Worm (Caenorhabditis elegans) whole organism, early embryonic: ENCODE measurements around the gene lgc-45.

Experiments
- B0310.2 ChIP-seq: sonication (generic microtip); optimal IDR thresholded peaks from 2 replicates; lab custom pipeline; 2016; ENCODE audit warnings: mild to moderate bottlenecking, missing genetic modification characterization, missing compliant biosample characterization
- F13C5.2 ChIP-seq: sonication (generic microtip); optimal IDR thresholded peaks from 2 replicates; lab custom pipeline; 2017; ENCODE audit warnings: mild to moderate bottlenecking, missing genetic modification characterization, inconsistent platforms, missing compliant biosample characterization
- aly-1 ChIP-seq: sonication (generic microtip); optimal IDR thresholded peaks from 2 replicates; lab custom pipeline; 2016; ENCODE audit warnings: missing genetic modification characterization, missing compliant biosample characterization
- ama-1 ChIP-seq: fragments of 150-350 bp; optimal IDR thresholded peaks from 2 replicates; lab custom pipeline; 2014
- ceh-13 ChIP-seq: fragments of 200-800 bp; sonication (Bioruptor generic); optimal IDR thresholded peaks from 2 replicates; lab custom pipeline; 2018; ENCODE audit warnings: mild to moderate bottlenecking, missing genetic modification characterization, missing compliant biosample characterization
- ceh-36 ChIP-seq: sonication (generic microtip); optimal IDR thresholded peaks from 2 replicates; lab custom pipeline; 2016; ENCODE audit warnings: missing genetic modification characterization, inconsistent platforms, missing compliant biosample characterization
- ets-7 ChIP-seq: sonication (generic microtip); optimal IDR thresholded peaks from 2 replicates; lab custom pipeline; 2016; ENCODE audit warnings: missing genotype, missing genetic modification characterization, missing compliant biosample characterization
- flt-1 ChIP-seq: fragments of 200-800 bp; sonication (Bioruptor generic); IDR thresholded peaks from 2 replicates; pipeline ENCODE4 v1.3.6; 2022; ENCODE audit warnings: missing genetic modification characterization, missing compliant biosample characterization
- hmbx-1 ChIP-seq: sonication (generic microtip); optimal IDR thresholded peaks from 2 replicates; lab custom pipeline; 2016; ENCODE audit warnings: mild to moderate bottlenecking, missing genetic modification characterization, missing compliant biosample characterization
- hmg-4 ChIP-seq: fragments of 200-800 bp; sonication (Bioruptor generic); optimal IDR thresholded peaks from 2 replicates; lab custom pipeline; 2018; ENCODE audit warnings: mild to moderate bottlenecking, missing genetic modification characterization, missing compliant biosample characterization
- hnd-1 ChIP-seq: sonication (generic microtip); optimal IDR thresholded peaks from 2 replicates; lab custom pipeline; 2016; ENCODE audit warnings: missing genetic modification characterization, missing compliant biosample characterization
- pes-1 ChIP-seq: fragments of 200-800 bp; sonication (Bioruptor generic); IDR thresholded peaks from 2 replicates; pipeline ENCODE4 v1.3.6; 2022; ENCODE audit warnings: missing genetic modification reagents, missing genetic modification characterization, missing compliant biosample characterization
- scrt-1 ChIP-seq: fragments of 200-800 bp; sonication (Bioruptor generic); IDR thresholded peaks from 2 replicates; pipeline ENCODE4 v1.3.6; 2022; ENCODE audit warnings: missing genetic modification characterization, missing compliant biosample characterization
- sea-1 ChIP-seq: fragments of 200-800 bp; sonication (Bioruptor generic); conservative IDR thresholded peaks from 2 replicates; pipeline ENCODE4 v1.3.6; 2022; ENCODE audit warnings: missing genetic modification characterization, missing compliant biosample characterization
- tbx-11 ChIP-seq: fragments of 200-800 bp; sonication (Bioruptor generic); IDR thresholded peaks from 2 replicates; pipeline ENCODE4 v1.3.6; 2022; ENCODE audit warnings: missing genetic modification characterization, missing compliant biosample characterization
- tbx-37 ChIP-seq: fragments of 200-800 bp; sonication (Bioruptor generic); conservative IDR thresholded peaks from 2 replicates; pipeline ENCODE4 v1.3.6; 2022; ENCODE audit warnings: missing genetic modification reagents, missing genetic modification characterization, missing compliant biosample characterization
- tra-4 ChIP-seq: sonication (generic microtip); optimal IDR thresholded peaks from 2 replicates; lab custom pipeline; 2017; ENCODE audit warnings: missing genetic modification characterization, missing compliant biosample characterization

The lgc-45 gene

ce11 chrII:3581752-3582151 is 24.5 kb downstream of the lgc-45 start, which contains the start of gene srh-59:
Gene srh-59 (plus strand): TSS chrII:3582052.
- TF ChIP-seq ama-1 (lab: Kevin White, UChicago) (no peak), aly-1 (tag; lab: Kevin White, UChicago) (no peak), sea-1 (no peak), ceh-13 (GFP tag; lab: Kevin White, UChicago) (no peak), ets-7 (tag; lab: Kevin White, UChicago) (no peak)

DNA sequence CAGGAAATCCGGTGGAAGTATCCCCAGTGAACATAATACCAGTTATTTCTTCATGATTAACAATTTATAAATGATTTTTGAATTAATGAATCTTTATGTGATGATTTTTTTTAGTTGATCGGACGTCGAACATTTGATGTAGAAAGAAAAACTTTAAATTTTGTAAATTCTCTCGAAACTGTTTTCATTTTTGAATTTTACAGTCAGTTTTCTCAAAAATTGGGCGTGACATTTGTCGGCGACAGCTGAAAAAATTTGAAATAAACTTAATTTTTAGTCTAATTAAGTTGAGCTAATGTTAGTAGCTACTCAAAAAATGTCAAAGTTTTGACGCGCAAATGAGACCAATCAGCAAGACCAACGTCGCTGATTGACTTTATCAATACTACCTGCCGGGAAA is 26.1 kb downstream of the lgc-45 start, which contains the start of gene srh-60:
Gene srh-60 (plus strand): TSS at position 301 of the 400 bp plus-strand sequence.
- no peak for TF ChIP-seq hmbx-1
- no peak for TF ChIP-seq hmg-4
- no peak for TF ChIP-seq tra-4 (tag; lab: Kevin White, UChicago)
- no peak for TF ChIP-seq tbx-37 (GFP tag; lab: Robert Waterston, UW)
- no peak for TF ChIP-seq B0310.2 (tag; lab: Kevin White, UChicago)
- no peak for TF ChIP-seq pes-1
- no peak for TF ChIP-seq ceh-13 (GFP tag; lab: Kevin White, UChicago)
- TF ChIP-seq flt-1 = no peak
- TF ChIP-seq ceh-36 (tag; lab: Kevin White, UChicago) = no peak
- TF ChIP-seq aly-1 (tag; lab: Kevin White, UChicago) = no peak
- TF ChIP-seq hnd-1 = no peak
- no peak for TF ChIP-seq F13C5.2 (tag; lab: Kevin White, UChicago)
- TF ChIP-seq scrt-1 (GFP tag; lab: Robert Waterston, UW) = no peak
- no peak for TF ChIP-seq tbx-11
- TF ChIP-seq sea-1 = no peak
- TF ChIP-seq ets-7 (tag; lab: Kevin White, UChicago) = no peak
- TF ChIP-seq ama-1 (lab: Kevin White, UChicago) = no peak

DNA sequence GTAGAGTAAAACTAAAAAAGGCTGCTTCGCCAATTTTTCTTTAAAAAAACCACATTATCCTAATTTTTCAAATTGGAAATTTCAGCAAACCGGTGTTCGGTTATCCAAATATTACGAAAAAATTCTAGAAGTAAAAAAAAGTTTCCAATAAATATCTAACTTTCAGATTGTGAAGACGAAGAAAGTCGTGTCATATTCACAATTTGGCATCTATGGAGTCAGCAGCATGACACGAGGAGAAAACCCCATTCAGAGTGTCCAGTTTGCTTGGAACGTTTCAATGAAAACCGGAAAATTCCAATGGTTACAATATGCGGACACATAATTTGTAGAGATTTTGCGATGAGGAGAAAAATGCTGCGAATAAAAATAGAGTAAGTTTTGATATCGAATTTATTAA is 38.1 kb downstream of the lgc-45 start, which contains the start of gene Y49F6A.12:
Gene Y49F6A.12 (plus strand): TSS at position 301 of the 400 bp plus-strand sequence.
- TF ChIP-seq flt-1 (no peak), hmg-4 (no peak), tbx-11 (no peak), pes-1 (no peak), tra-4 (tag; lab: Kevin White, UChicago) (no peak), tbx-37 (GFP tag; lab: Robert Waterston, UW) (no peak), hmbx-1 (no peak), aly-1 (tag; lab: Kevin White, UChicago) (no peak), ceh-36 (tag; lab: Kevin White, UChicago) (no peak)

ce11 chrII:3598721-3599120 is 41.4 kb downstream of the lgc-45 start, which contains the start of gene Y49F6A.11:
Gene Y49F6A.11 (minus strand): TSS chrII:3598821.
- TF ChIP-seq hmbx-1 = no peak
- TF ChIP-seq ama-1 (lab: Kevin White, UChicago) = no peak
- no peak for TF ChIP-seq aly-1 (tag; lab: Kevin White, UChicago)
- TF ChIP-seq F13C5.2 (tag; lab: Kevin White, UChicago) = no peak
- TF ChIP-seq ets-7 (tag; lab: Kevin White, UChicago) = no peak
- no peak for TF ChIP-seq scrt-1 (GFP tag; lab: Robert Waterston, UW)

DNA sequence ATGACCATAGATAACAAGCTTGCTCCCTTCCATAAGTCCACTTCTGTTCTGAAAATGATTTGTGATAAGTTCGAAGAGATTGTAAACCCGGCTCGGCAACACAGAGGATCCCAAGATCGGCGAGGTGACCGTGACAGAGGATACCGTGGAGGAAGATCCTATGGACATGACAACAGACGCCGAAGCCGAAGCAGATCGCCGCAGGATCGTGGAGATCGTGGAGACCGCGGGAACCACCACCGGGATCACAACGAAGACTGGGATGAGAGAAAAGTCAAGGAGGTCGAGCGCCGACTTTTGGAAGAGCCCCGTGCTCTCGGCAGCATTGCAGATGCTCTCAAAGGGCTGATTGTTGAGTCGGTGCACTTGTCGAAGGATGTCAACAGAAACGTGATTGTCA is 47.3 kb downstream of the lgc-45 start:
- TF ChIP-seq tbx-11 = no peak
- no peak for TF ChIP-seq ama-1 (lab: Kevin White, UChicago)
- no peak for TF ChIP-seq scrt-1 (GFP tag; lab: Robert Waterston, UW)
- TF ChIP-seq F13C5.2 (tag; lab: Kevin White, UChicago) = no peak
- TF ChIP-seq flt-1 = no peak
- TF ChIP-seq tra-4 (tag; lab: Kevin White, UChicago) = no peak
- no peak for TF ChIP-seq hmbx-1
- TF ChIP-seq pes-1 = no peak
- TF ChIP-seq ets-7 (tag; lab: Kevin White, UChicago) = no peak
- TF ChIP-seq ceh-36 (tag; lab: Kevin White, UChicago) = no peak
- TF ChIP-seq aly-1 (tag; lab: Kevin White, UChicago) = no peak
- no peak for TF ChIP-seq hnd-1
- TF ChIP-seq B0310.2 (tag; lab: Kevin White, UChicago) = no peak
- TF ChIP-seq sea-1 = no peak
- no peak for TF ChIP-seq tbx-37 (GFP tag; lab: Robert Waterston, UW)
- no peak for TF ChIP-seq hmg-4
- TF ChIP-seq ceh-13 (GFP tag; lab: Kevin White, UChicago) = no peak

DNA sequence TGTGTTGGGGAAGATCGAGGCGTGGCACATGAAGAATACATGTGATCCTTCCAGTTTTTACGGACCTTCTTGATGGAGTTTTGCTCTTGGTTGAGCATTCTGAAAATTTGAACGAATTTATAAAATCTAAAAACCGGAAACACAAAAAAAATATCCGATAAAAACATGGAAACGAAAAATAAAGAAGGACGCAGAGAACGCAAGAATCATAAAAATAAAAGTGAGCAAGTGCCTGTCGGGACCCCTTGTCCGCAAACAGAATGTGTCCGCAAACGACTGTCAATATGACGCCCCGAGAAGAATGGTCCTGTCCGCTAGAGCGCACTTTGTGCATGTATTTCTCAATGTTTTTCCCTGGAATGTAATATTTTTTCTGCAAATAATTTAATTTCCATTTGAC is 52.5 kb downstream of the lgc-45 start, which contains the start of gene Y49F6A.5:
Gene Y49F6A.5 (minus strand): TSS at position 101 of the 400 bp plus-strand sequence.
- no peak for TF ChIP-seq B0310.2 (tag; lab: Kevin White, UChicago)
- no peak for TF ChIP-seq pes-1
- TF ChIP-seq tra-4 (tag; lab: Kevin White, UChicago) = no peak
- no peak for TF ChIP-seq tbx-37 (GFP tag; lab: Robert Waterston, UW)
- TF ChIP-seq scrt-1 (GFP tag; lab: Robert Waterston, UW) = no peak
- no peak for TF ChIP-seq ceh-36 (tag; lab: Kevin White, UChicago)
- TF ChIP-seq aly-1 (tag; lab: Kevin White, UChicago) = no peak
- no peak for TF ChIP-seq ama-1 (lab: Kevin White, UChicago)
- TF ChIP-seq flt-1 = no peak
- no peak for TF ChIP-seq hnd-1
- no peak for TF ChIP-seq hmg-4
- TF ChIP-seq tbx-11 = no peak
- TF ChIP-seq hmbx-1 = no peak
- TF ChIP-seq ceh-13 (GFP tag; lab: Kevin White, UChicago) = no peak
- TF ChIP-seq sea-1 = no peak
- TF ChIP-seq F13C5.2 (tag; lab: Kevin White, UChicago) = no peak

- TF ChIP-seq tra-4 (tag; lab: Kevin White, UChicago) = no peak
These were observed 59.3 kb downstream of the lgc-45 start for ce11 chrII:3616615-3617014.
